Worm (Caenorhabditis elegans): Measurements from ENCODE around the gene T01C1.4.
A peak's percentile ranks its signal among the peaks of the same experiment; 100 is the strongest.

T01C1.4 gene

ce11 chrX:10677552-10677951 is 39.4 kb downstream of the T01C1.4 start (continued):
- TF ChIP-seq nhr-90 (tag; optimal IDR thresholded peaks at IDR 0.05; ENCODE audit: poor library complexity) (peak; percentile 56), nhr-47 (tag; optimal IDR thresholded peaks at IDR 0.05) (peak; percentile 43), swsn-7 (tag; optimal IDR thresholded peaks at IDR 0.05) (peak; percentile 51), nhr-77 (tag; optimal IDR thresholded peaks at IDR 0.05) (no peak), ztf-11 (tag; optimal IDR thresholded peaks at IDR 0.05) (peak in 1 of 2 experiments; percentile 9), elt-3 (tag; optimal IDR thresholded peaks at IDR 0.05) (peak in 2 of 6 experiments; percentile 15 to 67), nhr-71 (tag; optimal IDR thresholded peaks at IDR 0.05) (peak; percentile 60), zip-4 (GFP tag; optimal IDR thresholded peaks at IDR 0.05) (no peak), unc-130 (tag; optimal IDR thresholded peaks at IDR 0.05) (no peak), fos-1 (tag; optimal IDR thresholded peaks at IDR 0.05) (peak; percentile 36), hlh-17 (GFP tag; optimal IDR thresholded peaks at IDR 0.05; ENCODE audit: borderline replicate concordance) (no peak), tbx-2 (tag; optimal IDR thresholded peaks at IDR 0.05) (peak; percentile 66), lin-35 (GFP tag; optimal IDR thresholded peaks at IDR 0.05) (peak; percentile 36 to 49), nhr-85 (tag) (peak; percentile 93), hpl-2 (GFP tag; optimal IDR thresholded peaks at IDR 0.05) (no peak), zag-1 (tag; optimal IDR thresholded peaks at IDR 0.05) (no peak)

- TF ChIP-seq elt-3 (tag; optimal IDR thresholded peaks at IDR 0.05) (no peak), hlh-17 (GFP tag; optimal IDR thresholded peaks at IDR 0.05; ENCODE audit: borderline replicate concordance) (no peak), unc-62 (GFP tag; optimal IDR thresholded peaks at IDR 0.05) (no peak), nhr-76 (tag; optimal IDR thresholded peaks at IDR 0.05) (no peak), skn-1 (tag; optimal IDR thresholded peaks at IDR 0.05) (no peak)
Observed at ce11 chrX:10677009-10677408, 39.9 kb downstream of the T01C1.4 start, which contains the start of gene F13E6.1. TSS of gene F13E6.1 (minus strand) at chrX:10677109.

- TF ChIP-seq C04F5.9 (tag; optimal IDR thresholded peaks at IDR 0.05) (no peak), nhr-85 (tag) (peak; percentile 70), lin-15B (tag; optimal IDR thresholded peaks at IDR 0.05) (no peak), mef-2 (tag; optimal IDR thresholded peaks at IDR 0.05) (no peak), nhr-76 (tag; optimal IDR thresholded peaks at IDR 0.05) (no peak)
Observed at ce11 chrX:10675952-10676351, 41.0 kb downstream of the T01C1.4 start.

- TF ChIP-seq dsc-1 (tag; optimal IDR thresholded peaks at IDR 0.05) (no peak), lin-15B (tag; optimal IDR thresholded peaks at IDR 0.05) (no peak), xbp-1 (tag; optimal IDR thresholded peaks at IDR 0.05) (no peak), lir-3 (tag; optimal IDR thresholded peaks at IDR 0.05; ENCODE audit: poor library complexity) (no peak), fos-1 (tag; optimal IDR thresholded peaks at IDR 0.05) (no peak), nhr-71 (tag; optimal IDR thresholded peaks at IDR 0.05) (peak; percentile 55), hlh-17 (GFP tag; optimal IDR thresholded peaks at IDR 0.05; ENCODE audit: borderline replicate concordance) (no peak), nhr-28 (tag; optimal IDR thresholded peaks at IDR 0.05) (no peak), mab-9 (GFP tag; IDR thresholded peaks at IDR 0.05) (no peak), nhr-76 (tag; optimal IDR thresholded peaks at IDR 0.05) (no peak), ztf-4 (tag; optimal IDR thresholded peaks at IDR 0.05) (peak; percentile 28), nhr-19 (GFP tag; conservative IDR thresholded peaks at IDR 0.05) (no peak), nhr-237 (tag; optimal IDR thresholded peaks at IDR 0.05) (no peak), efl-3 (GFP tag; optimal IDR thresholded peaks at IDR 0.05) (no peak), nhr-47 (tag; optimal IDR thresholded peaks at IDR 0.05) (peak; percentile 37), ceh-8 (GFP tag; optimal IDR thresholded peaks at IDR 0.05) (no peak), ama-1 (optimal IDR thresholded peaks at IDR 0.05) (peak; percentile 8), nhr-77 (tag; optimal IDR thresholded peaks at IDR 0.05) (no peak), fkh-4 (tag; optimal IDR thresholded peaks at IDR 0.05; ENCODE audit: borderline replicate concordance) (no peak), nhr-84 (tag; optimal IDR thresholded peaks at IDR 0.05) (no peak), alr-1 (tag; optimal IDR thresholded peaks at IDR 0.05; ENCODE audit: borderline replicate concordance) (no peak), elt-3 (tag; optimal IDR thresholded peaks at IDR 0.05) (no peak), ceh-90 (tag; optimal IDR thresholded peaks at IDR 0.05) (no peak), fkh-8 (tag; optimal IDR thresholded peaks at IDR 0.05) (peak; percentile 70), aha-1 (tag; optimal IDR thresholded peaks at IDR 0.05) (no peak), lin-39 (tag; optimal IDR thresholded peaks at IDR 0.05) (no peak), ets-5 (GFP tag; IDR thresholded peaks at IDR 0.05) (no peak), sptf-1 (tag; optimal IDR thresholded peaks at IDR 0.05) (no peak), swsn-7 (tag; optimal IDR thresholded peaks at IDR 0.05) (no peak), hlh-4 (tag; optimal IDR thresholded peaks at IDR 0.05) (no peak), aly-2 (tag; optimal IDR thresholded peaks at IDR 0.05) (no peak), zag-1 (tag; optimal IDR thresholded peaks at IDR 0.05) (no peak), dpl-1 (GFP tag; optimal IDR thresholded peaks at IDR 0.05) (no peak), egl-13 (tag; optimal IDR thresholded peaks at IDR 0.05) (no peak)
Observed at ce11 chrX:10675376-10675775, 41.5 kb downstream of the T01C1.4 start.
